Fruit fly (Drosophila melanogaster) whole organism, embryonic: ENCODE data around the gene frj.

Source experiments
- Atf-2 ChIP-seq: fragments of 200-800 bp; sonication (Bioruptor generic); optimal IDR thresholded peaks from 2 replicates; lab custom pipeline; 2016; ENCODE audit warnings: missing biosample characterization, missing genetic modification characterization
- Blimp-1 ChIP-seq: fragments of 200-800 bp; sonication (Bioruptor generic); optimal IDR thresholded peaks from 3 replicates; lab custom pipeline; 2018; ENCODE audit warnings: missing biosample characterization, missing genetic modification characterization, mild to moderate bottlenecking, moderate library complexity, missing genetic modification reagents
- CG10147 ChIP-seq: fragments of 200-800 bp; sonication (Bioruptor generic); optimal IDR thresholded peaks from 2 replicates; lab custom pipeline; 2019; ENCODE audit warnings: missing biosample characterization, mild to moderate bottlenecking, missing genetic modification characterization, moderate library complexity
- CG10366 ChIP-seq: fragments of 200-800 bp; sonication (Bioruptor generic); IDR thresholded peaks from 2 replicates; pipeline ENCODE4 v1.3.6; 2022; ENCODE audit warnings: missing biosample characterization, missing genetic modification characterization
- CG10431 ChIP-seq: fragments of 200-800 bp; sonication (Bioruptor generic); optimal IDR thresholded peaks from 3 replicates; lab custom pipeline; 2018; ENCODE audit warnings: missing biosample characterization, mild to moderate bottlenecking, missing genetic modification characterization
- CG10654 ChIP-seq: fragments of 200-800 bp; sonication (Bioruptor generic); optimal IDR thresholded peaks from 2 replicates; lab custom pipeline; 2016; ENCODE audit warnings: missing biosample characterization, missing genetic modification characterization
- CG11093 ChIP-seq: fragments of 200-800 bp; sonication (Bioruptor generic); IDR thresholded peaks from 3 replicates; pipeline ENCODE4 v1.3.6; 2022; ENCODE audit warnings: missing biosample characterization, missing genetic modification characterization
- CG11247 ChIP-seq: fragments of 200-800 bp; sonication (Bioruptor generic); IDR thresholded peaks from 2 replicates; pipeline ENCODE4 v1.3.6; 2022; ENCODE audit warnings: missing biosample characterization, missing genetic modification characterization
- CG12155 ChIP-seq: fragments of 200-800 bp; sonication (Bioruptor generic); optimal IDR thresholded peaks from 3 replicates; lab custom pipeline; 2016; ENCODE audit warnings: missing biosample characterization, missing genetic modification characterization
- CG12942 ChIP-seq: fragments of 200-800 bp; sonication (Bioruptor generic); optimal IDR thresholded peaks from 3 replicates; lab custom pipeline; 2016; ENCODE audit warnings: missing biosample characterization, missing genetic modification characterization
- CG14710 ChIP-seq: fragments of 200-800 bp; sonication (Bioruptor generic); optimal IDR thresholded peaks from 3 replicates; lab custom pipeline; 2019; ENCODE audit warnings: missing biosample characterization, mild to moderate bottlenecking, missing genetic modification characterization, moderate library complexity
- CG1602 ChIP-seq: fragments of 200-800 bp; sonication (Bioruptor generic); optimal IDR thresholded peaks from 3 replicates; lab custom pipeline; 2016; ENCODE audit warnings: missing biosample characterization, missing genetic modification characterization
- CG17829 ChIP-seq: fragments of 200-800 bp; optimal IDR thresholded peaks from 2 replicates; lab custom pipeline; 2019; ENCODE audit warnings: missing biosample characterization, mild to moderate bottlenecking, missing genetic modification characterization, moderate library complexity
- CG18262 ChIP-seq: fragments of 200-800 bp; optimal IDR thresholded peaks from 3 replicates; lab custom pipeline; 2019; ENCODE audit warnings: missing biosample characterization, mild to moderate bottlenecking, missing genetic modification characterization, moderate library complexity
- CG2202 ChIP-seq: fragments of 200-800 bp; sonication (Bioruptor generic); optimal IDR thresholded peaks from 2 replicates; lab custom pipeline; 2018; ENCODE audit warnings: missing biosample characterization, mild to moderate bottlenecking, missing genetic modification characterization
- CG30403 ChIP-seq: fragments of 200-800 bp; sonication (Bioruptor generic); optimal IDR thresholded peaks from 3 replicates; lab custom pipeline; 2016; ENCODE audit warnings: missing biosample characterization, missing genetic modification characterization
- CG32532 ChIP-seq: fragments of 200-800 bp; sonication (Bioruptor generic); IDR thresholded peaks from 2 replicates; pipeline ENCODE4 v1.3.6; 2022; ENCODE audit warnings: missing biosample characterization, missing genetic modification characterization
- CG6272 ChIP-seq: fragments of 200-800 bp; sonication (Bioruptor generic); IDR thresholded peaks from 2 replicates; pipeline ENCODE4 v1.3.6; 2022; ENCODE audit warnings: missing biosample characterization, missing genetic modification characterization
- CG6854 ChIP-seq: fragments of 200-800 bp; sonication (Bioruptor generic); optimal IDR thresholded peaks from 3 replicates; lab custom pipeline; 2017; ENCODE audit warnings: missing biosample characterization, mild to moderate bottlenecking, missing genetic modification characterization
- CG9876 ChIP-seq: fragments of 200-800 bp; sonication (Bioruptor generic); optimal IDR thresholded peaks from 2 replicates; lab custom pipeline; 2016; ENCODE audit warnings: missing biosample characterization, missing genetic modification characterization
- CG9932 ChIP-seq: fragments of 200-800 bp; sonication (Bioruptor generic); IDR thresholded peaks from 2 replicates; pipeline ENCODE4 v1.3.6; 2022; ENCODE audit warnings: missing biosample characterization, missing genetic modification characterization
- Deaf1 ChIP-seq: fragments of 200-800 bp; optimal IDR thresholded peaks from 3 replicates; lab custom pipeline; 2019; ENCODE audit warnings: missing biosample characterization, mild to moderate bottlenecking, missing genetic modification characterization, moderate library complexity
- MBD-R2 ChIP-seq: fragments of 200-800 bp; sonication (Bioruptor generic); IDR thresholded peaks from 2 replicates; pipeline ENCODE4 v1.3.6; 2022; ENCODE audit warnings: missing biosample characterization, missing genetic modification characterization
- Ravus ChIP-seq: fragments of 200-800 bp; sonication (Bioruptor generic); IDR thresholded peaks from 2 replicates; pipeline ENCODE4 v1.3.6; 2022; ENCODE audit warnings: missing biosample characterization, missing genetic modification characterization
- Side ChIP-seq: fragments of 200-800 bp; sonication (Bioruptor generic); optimal IDR thresholded peaks from 2 replicates; lab custom pipeline; 2016; ENCODE audit warnings: missing biosample characterization, missing genetic modification characterization
- ara ChIP-seq: fragments of 200-800 bp; sonication (Bioruptor generic); IDR thresholded peaks from 2 replicates; pipeline ENCODE4 v1.3.6; 2022; ENCODE audit warnings: missing biosample characterization, missing genetic modification characterization
- bsh ChIP-seq, 2 experiments: fragments of 200-800 bp; sonication (Bioruptor generic); optimal IDR thresholded peaks; 2 replicates each; lab custom pipeline; 2017 to 2018; ENCODE audit warnings: mild to moderate bottlenecking in 2 of 2, missing biosample characterization in 2 of 2, missing genetic modification characterization in 2 of 2, moderate library complexity in 1 of 2
- btn ChIP-seq: fragments of 200-800 bp; sonication (Bioruptor generic); optimal IDR thresholded peaks from 2 replicates; lab custom pipeline; 2016; ENCODE audit warnings: missing biosample characterization, missing genetic modification characterization
- chm ChIP-seq: fragments of 200-800 bp; sonication (Bioruptor generic); IDR thresholded peaks from 2 replicates; pipeline ENCODE4 v1.3.6; 2022; ENCODE audit warnings: missing biosample characterization, missing genetic modification characterization
- ci ChIP-seq: fragments of 200-800 bp; sonication (Bioruptor generic); IDR thresholded peaks from 3 replicates; pipeline ENCODE4 v1.3.6; 2022; ENCODE audit warnings: missing biosample characterization, missing genetic modification characterization
- corto ChIP-seq: fragments of 200-800 bp; sonication (Bioruptor generic); optimal IDR thresholded peaks from 2 replicates; lab custom pipeline; 2016; ENCODE audit warnings: missing biosample characterization, mild to moderate bottlenecking, missing genetic modification characterization, moderate library complexity
- cwo ChIP-seq: fragments of 200-800 bp; sonication (Bioruptor generic); optimal IDR thresholded peaks from 3 replicates; lab custom pipeline; 2017; ENCODE audit warnings: missing biosample characterization, missing genetic modification characterization, mild to moderate bottlenecking, moderate library complexity, missing genetic modification reagents
- dpn ChIP-seq, 2 experiments: fragments of 200-800 bp; sonication (Bioruptor generic); optimal IDR thresholded peaks; 3 replicates each; lab custom pipeline; 2016; ENCODE audit warnings: missing biosample characterization in 2 of 2, missing genetic modification characterization in 2 of 2
- ewg ChIP-seq: fragments of 200-800 bp; sonication (Bioruptor generic); optimal IDR thresholded peaks from 3 replicates; lab custom pipeline; 2017; ENCODE audit warnings: mild to moderate bottlenecking, missing biosample characterization, missing genetic modification reagents, missing genetic modification characterization
- eyg ChIP-seq: fragments of 200-800 bp; sonication (Bioruptor generic); optimal IDR thresholded peaks from 3 replicates; lab custom pipeline; 2016; ENCODE audit warnings: missing biosample characterization, missing genetic modification characterization
- gcm ChIP-seq: fragments of 200-800 bp; sonication (Bioruptor generic); optimal IDR thresholded peaks from 2 replicates; lab custom pipeline; 2019; ENCODE audit warnings: missing biosample characterization, mild to moderate bottlenecking, missing genetic modification characterization, moderate library complexity
- gfzf ChIP-seq: fragments of 200-800 bp; sonication (Bioruptor generic); optimal IDR thresholded peaks from 2 replicates; lab custom pipeline; 2016; ENCODE audit warnings: missing biosample characterization, mild to moderate bottlenecking, missing genetic modification characterization, moderate library complexity
- hth ChIP-seq: fragments of >200 bp; optimal IDR thresholded peaks from 2 replicates; lab custom pipeline; 2017; ENCODE audit warnings: inconsistent platforms
- insv ChIP-seq, 2 experiments: fragments of 200-800 bp; sonication (Bioruptor generic); optimal IDR thresholded peaks; 3 replicates each; lab custom pipeline; 2016 to 2018; ENCODE audit warnings: missing biosample characterization in 2 of 2, missing genetic modification characterization in 2 of 2
- lmd ChIP-seq: fragments of 200-800 bp; sonication (Bioruptor generic); IDR thresholded peaks from 2 replicates; pipeline ENCODE4 v1.3.6; 2022; ENCODE audit warnings: missing biosample characterization, missing genetic modification characterization
- oc ChIP-seq: fragments of 200-800 bp; sonication (Bioruptor generic); optimal IDR thresholded peaks from 2 replicates; lab custom pipeline; 2018; ENCODE audit warnings: missing biosample characterization, mild to moderate bottlenecking, missing genetic modification characterization, moderate library complexity
- otp ChIP-seq: fragments of 200-800 bp; sonication (Bioruptor generic); IDR thresholded peaks from 3 replicates; pipeline ENCODE4, ENCODE4 v1.3.6; 2022; ENCODE audit warnings: missing biosample characterization, missing genetic modification characterization
- p53 ChIP-seq: fragments of 200-800 bp; sonication (Bioruptor generic); optimal IDR thresholded peaks from 2 replicates; lab custom pipeline; 2016; ENCODE audit warnings: missing biosample characterization, missing genetic modification characterization
- pan ChIP-seq, 4 experiments: fragments of >200 bp in 3 of 4; fragments of 200-800 bp in 1 of 4; sonication (Bioruptor generic) in 1 of 4; optimal IDR thresholded peaks in 3 of 4; IDR thresholded peaks in 1 of 4; 2 replicates each; pipeline versions ENCODE4 v1.3.6 to Lab custom; 2017 to 2022; ENCODE audit warnings: missing biosample characterization in 2 of 4, missing genetic modification characterization in 2 of 4, mixed read lengths in 1 of 4
- pb ChIP-seq: fragments of 200-800 bp; sonication (Bioruptor generic); optimal IDR thresholded peaks from 3 replicates; lab custom pipeline; 2016; ENCODE audit warnings: missing biosample characterization, missing genetic modification characterization
- psq ChIP-seq: fragments of 200-800 bp; sonication (Bioruptor generic); optimal IDR thresholded peaks from 2 replicates; lab custom pipeline; 2017; ENCODE audit warnings: missing biosample characterization, missing genetic modification characterization
- ranshi ChIP-seq: fragments of 200-800 bp; sonication (Bioruptor generic); IDR thresholded peaks from 2 replicates; pipeline ENCODE4 v1.3.6; 2022; ENCODE audit warnings: missing biosample characterization, missing genetic modification characterization
- repo ChIP-seq: fragments of 200-800 bp; sonication (Bioruptor generic); optimal IDR thresholded peaks from 2 replicates; lab custom pipeline; 2016; ENCODE audit warnings: missing biosample characterization, missing genetic modification characterization
- scrt ChIP-seq: fragments of 200-800 bp; sonication (Bioruptor generic); optimal IDR thresholded peaks from 2 replicates; lab custom pipeline; 2018; ENCODE audit warnings: missing biosample characterization, mild to moderate bottlenecking, missing genetic modification characterization, moderate library complexity
- sr ChIP-seq: fragments of 200-800 bp; sonication (Bioruptor generic); IDR thresholded peaks from 3 replicates; pipeline ENCODE4 v1.3.6; 2022; ENCODE audit warnings: missing biosample characterization, missing genetic modification characterization
- tio ChIP-seq: fragments of 200-800 bp; sonication (Bioruptor generic); optimal IDR thresholded peaks from 2 replicates; lab custom pipeline; 2017; ENCODE audit warnings: missing biosample characterization, missing genetic modification characterization, inconsistent platforms
- vvl ChIP-seq: fragments of 200-800 bp; sonication (Bioruptor generic); IDR thresholded peaks from 2 replicates; pipeline ENCODE4 v1.3.6; 2022; ENCODE audit warnings: missing biosample characterization, missing genetic modification characterization

Gene frj

dm6 chr2L:6481310-6481738, 25.5 kb downstream of the frj start (continued):
- no peak for TF ChIP-seq bsh (GFP tag; optimal IDR thresholded peaks at IDR 0.05; lab: Kevin White, UChicago)
- no peak for TF ChIP-seq CG30403 (GFP tag; lab: Kevin White, UChicago)
- TF ChIP-seq CG10431 (GFP tag; lab: Kevin White, UChicago): no peak
- no peak for TF ChIP-seq dpn (GFP tag; optimal IDR thresholded peaks at IDR 0.05; lab: Kevin White, UChicago)
- peak; percentile 79 for TF ChIP-seq Deaf1
- no peak for TF ChIP-seq insv (GFP tag; optimal IDR thresholded peaks at IDR 0.05; lab: Kevin White, UChicago)
- TF ChIP-seq CG10654 (GFP tag; lab: Kevin White, UChicago): no peak
- TF ChIP-seq scrt (GFP tag; lab: Kevin White, UChicago): peak; percentile 15
- TF ChIP-seq psq: no peak
- no peak for TF ChIP-seq hth (lab: Kevin White, UChicago)
- TF ChIP-seq ara: no peak
- no peak for TF ChIP-seq repo (GFP tag; lab: Kevin White, UChicago)
- peak; percentile 3 for TF ChIP-seq CG14710
- TF ChIP-seq ci (GFP tag; lab: Robert Waterston, UW): peak; percentile 81
- no peak for TF ChIP-seq sr (GFP tag; lab: Robert Waterston, UW)
- TF ChIP-seq lmd (GFP tag; lab: Robert Waterston, UW): no peak
- TF ChIP-seq CG12155: peak; percentile 88
- no peak for TF ChIP-seq Side (GFP tag; lab: Kevin White, UChicago)
- TF ChIP-seq CG18262 (tag; lab: Kevin White, UChicago): no peak
- no peak for TF ChIP-seq corto (GFP tag; lab: Kevin White, UChicago)
- TF ChIP-seq gcm (GFP tag; lab: Kevin White, UChicago): no peak
- peak; percentile 9 for TF ChIP-seq cwo (GFP tag; lab: Kevin White, UChicago)
- no peak for TF ChIP-seq CG10366 (GFP tag; lab: Robert Waterston, UW)
- TF ChIP-seq tio (GFP tag; lab: Kevin White, UChicago): no peak
- no peak for TF ChIP-seq CG12942 (GFP tag; lab: Kevin White, UChicago)
- 0 out of 3 replicates have a peak, but pooled peaks have one; percentile 36 for TF ChIP-seq otp
- TF ChIP-seq CG17829 (tag; lab: Kevin White, UChicago): no peak
- no peak for TF ChIP-seq CG1602 (GFP tag; lab: Kevin White, UChicago)
- TF ChIP-seq CG32532: peak; percentile 33; the same call in 1 of the 2 replicates
- no peak for TF ChIP-seq CG9876 (GFP tag; lab: Kevin White, UChicago)
- no peak for TF ChIP-seq gfzf (GFP tag; lab: Kevin White, UChicago)
- peak; percentile 75 for TF ChIP-seq oc (tag; lab: Kevin White, UChicago)
- no peak for TF ChIP-seq Atf-2 (GFP tag; lab: Kevin White, UChicago)
- TF ChIP-seq CG6272: no peak
- TF ChIP-seq vvl (GFP tag; lab: Robert Waterston, UW): peak; percentile 51
- peak; percentile 11; the same call in 1 of the 2 replicates for TF ChIP-seq chm (GFP tag; lab: Robert Waterston, UW)
- no peak for TF ChIP-seq CG6854 (GFP tag; lab: Kevin White, UChicago)
- TF ChIP-seq ewg (GFP tag; lab: Kevin White, UChicago): no peak
- no peak for TF ChIP-seq CG10147
- TF ChIP-seq eyg (GFP tag; lab: Kevin White, UChicago): no peak
- TF ChIP-seq pan (optimal IDR thresholded peaks at IDR 0.05; lab: Kevin White, UChicago): no peak
- TF ChIP-seq pan (GFP tag; optimal IDR thresholded peaks at IDR 0.05 in 1 of 2, IDR thresholded peaks at IDR 0.05 in 1 of 2): no peak
- TF ChIP-seq Blimp-1 (GFP tag; lab: Kevin White, UChicago): no peak
- no peak for TF ChIP-seq btn (GFP tag; lab: Kevin White, UChicago)
- no peak for TF ChIP-seq Ravus (GFP tag; lab: Robert Waterston, UW)
- peak; percentile 36 for TF ChIP-seq CG9932 (GFP tag; lab: Robert Waterston, UW)
- TF ChIP-seq CG11247 (GFP tag; lab: Robert Waterston, UW): no peak
- TF ChIP-seq CG11093 (GFP tag; lab: Robert Waterston, UW): no peak
- no peak for TF ChIP-seq CG2202 (tag; lab: Kevin White, UChicago)
- TF ChIP-seq p53: peak; percentile 59
- peak; percentile 36 for TF ChIP-seq MBD-R2 (GFP tag; lab: Robert Waterston, UW)
- 0 out of 2 replicates have a peak, but pooled peaks have one; percentile 40 for TF ChIP-seq ranshi (GFP tag; lab: Robert Waterston, UW)
- no peak for TF ChIP-seq pb (GFP tag; lab: Kevin White, UChicago)
